Fruit fly (Drosophila melanogaster) whole organism, wandering third instar larva: ENCODE data around the gene RecQ4.

Source experiments
- Abd-B ChIP-seq: fragments of >200 bp; optimal IDR thresholded peaks from 2 replicates; lab custom pipeline; 2017; ENCODE audit warnings: missing biosample characterization, missing genetic modification characterization
- CG32264 ChIP-seq: fragments of 200-800 bp; sonication (Bioruptor generic); optimal IDR thresholded peaks from 2 replicates; lab custom pipeline; 2016; ENCODE audit warnings: missing biosample characterization, missing genetic modification characterization
- CG9705 ChIP-seq: fragments of 200-800 bp; sonication (Bioruptor generic); optimal IDR thresholded peaks from 2 replicates; lab custom pipeline; 2018; ENCODE audit warnings: missing biosample characterization, mild to moderate bottlenecking, missing genetic modification characterization
- CrebA ChIP-seq: fragments of 200-800 bp; sonication (Bioruptor generic); optimal IDR thresholded peaks from 2 replicates; lab custom pipeline; 2016; ENCODE audit warnings: missing biosample characterization, mild to moderate bottlenecking, missing genetic modification characterization, borderline replicate concordance
- Dfd ChIP-seq: fragments of >200 bp; optimal IDR thresholded peaks from 2 replicates; lab custom pipeline; 2017; ENCODE audit warnings: missing biosample characterization, missing genetic modification characterization
- Dif ChIP-seq: fragments of 200-275, 200-300 bp; sonication (Bioruptor generic); optimal IDR thresholded peaks from 2 replicates; lab custom pipeline; 2018; ENCODE audit warnings: missing biosample characterization, missing genetic modification characterization; ENCODE audit not compliant: partially characterized antibody
- GATAd ChIP-seq: sonication (Bioruptor generic); optimal IDR thresholded peaks from 2 replicates; lab custom pipeline; 2016; ENCODE audit warnings: missing biosample characterization, missing genetic modification characterization
- HLH106 ChIP-seq: fragments of 200-800 bp; optimal IDR thresholded peaks from 3 replicates; lab custom pipeline; 2019; ENCODE audit warnings: missing biosample characterization, mild to moderate bottlenecking, missing genetic modification characterization, moderate library complexity
- Hnf4 ChIP-seq: fragments of 200-800 bp; sonication (Bioruptor generic); optimal IDR thresholded peaks from 2 replicates; lab custom pipeline; 2016; ENCODE audit warnings: missing biosample characterization, mild to moderate bottlenecking, missing genetic modification characterization
- Hr78 ChIP-seq: fragments of >200 bp; optimal IDR thresholded peaks from 2 replicates; lab custom pipeline; 2017; ENCODE audit warnings: missing biosample characterization, missing genetic modification characterization
- Hr83 ChIP-seq: fragments of 200-300 bp; sonication (Bioruptor generic); optimal IDR thresholded peaks from 2 replicates; lab custom pipeline; 2016; ENCODE audit warnings: missing biosample characterization, mild to moderate bottlenecking, missing genetic modification characterization, moderate library complexity; ENCODE audit not compliant: poor library complexity, severe bottlenecking
- Jra ChIP-seq: sonication (Bioruptor generic); optimal IDR thresholded peaks from 2 replicates; lab custom pipeline; 2016; ENCODE audit warnings: missing biosample characterization, missing genetic modification characterization
- Mio ChIP-seq: sonication (Bioruptor generic); optimal IDR thresholded peaks from 2 replicates; lab custom pipeline; 2016; ENCODE audit warnings: missing biosample characterization, missing genetic modification characterization
- Myc ChIP-seq: fragments of >200 bp; optimal IDR thresholded peaks from 2 replicates; lab custom pipeline; 2017
- N ChIP-seq: fragments of >200 bp; optimal IDR thresholded peaks from 2 replicates; lab custom pipeline; 2018; ENCODE audit warnings: missing biosample characterization, missing external identifiers, missing genetic modification characterization
- OdsH ChIP-seq: fragments of 200-800 bp; sonication (Bioruptor generic); optimal IDR thresholded peaks from 2 replicates; lab custom pipeline; 2016; ENCODE audit warnings: missing biosample characterization, mild to moderate bottlenecking, missing genetic modification characterization
- Rel ChIP-seq, 2 experiments: fragments of 200-800 bp; sonication (Bioruptor generic) in 1 of 2; optimal IDR thresholded peaks; 2 replicates in 1 of 2; 3 replicates in 1 of 2; lab custom pipeline; 2016 to 2019; ENCODE audit warnings: mild to moderate bottlenecking in 2 of 2, missing biosample characterization in 2 of 2, missing genetic modification characterization in 2 of 2, moderate library complexity in 1 of 2
- Sp1 ChIP-seq: fragments of 200-800 bp; sonication (Bioruptor generic); optimal IDR thresholded peaks from 3 replicates; lab custom pipeline; 2019; ENCODE audit warnings: missing biosample characterization, mild to moderate bottlenecking, missing genetic modification characterization, moderate library complexity
- Vsx2 ChIP-seq: fragments of 200-300, 225-300 bp; sonication (Bioruptor generic); optimal IDR thresholded peaks from 2 replicates; lab custom pipeline; 2018; ENCODE audit warnings: missing biosample characterization, missing genetic modification characterization; ENCODE audit not compliant: partially characterized antibody
- br ChIP-seq: fragments of 200-800 bp; sonication (Bioruptor generic); optimal IDR thresholded peaks from 2 replicates; lab custom pipeline; 2016; ENCODE audit warnings: missing biosample characterization, missing genetic modification characterization
- brk ChIP-seq: fragments of 200-800 bp; sonication (Bioruptor generic); optimal IDR thresholded peaks from 2 replicates; lab custom pipeline; 2016; ENCODE audit warnings: missing biosample characterization, mild to moderate bottlenecking, missing genetic modification characterization
- dl ChIP-seq, 2 experiments: fragments of 175-275, 200-275 bp in 1 of 2; fragments of 200-275 bp in 1 of 2; sonication (Bioruptor generic); optimal IDR thresholded peaks; lab custom pipeline; 2018; ENCODE audit warnings: mild to moderate bottlenecking in 2 of 2, missing biosample characterization in 2 of 2, missing genetic modification characterization in 2 of 2, moderate library complexity in 2 of 2; ENCODE audit not compliant: partially characterized antibody in 2 of 2, insufficient read depth in 1 of 2
- dmrt93B ChIP-seq: fragments of 200-800 bp; sonication (Bioruptor generic); optimal IDR thresholded peaks from 2 replicates; lab custom pipeline; 2018; ENCODE audit warnings: missing biosample characterization, mild to moderate bottlenecking, missing genetic modification characterization
- dsf ChIP-seq: sonication (Bioruptor generic); optimal IDR thresholded peaks from 2 replicates; lab custom pipeline; 2016; ENCODE audit warnings: missing biosample characterization, missing genetic modification characterization, borderline replicate concordance
- ey ChIP-seq: fragments of 200-800 bp; sonication (Bioruptor generic); optimal IDR thresholded peaks from 2 replicates; lab custom pipeline; 2016; ENCODE audit warnings: missing biosample characterization, missing genetic modification characterization
- foxo ChIP-seq, 2 experiments: fragments of 200-800 bp; sonication (Bioruptor generic); optimal IDR thresholded peaks; 2 replicates in 1 of 2; 3 replicates in 1 of 2; lab custom pipeline; 2016 to 2017; ENCODE audit warnings: missing biosample characterization in 2 of 2, missing genetic modification characterization in 2 of 2
- fru ChIP-seq: fragments of 200-800 bp; sonication (Bioruptor generic); optimal IDR thresholded peaks from 3 replicates; lab custom pipeline; 2016; ENCODE audit warnings: missing biosample characterization, mild to moderate bottlenecking, missing genetic modification characterization
- h ChIP-seq: fragments of 200-800 bp; sonication (Bioruptor generic); optimal IDR thresholded peaks from 3 replicates; lab custom pipeline; 2016; ENCODE audit warnings: missing biosample characterization, mild to moderate bottlenecking, missing genetic modification characterization
- jim ChIP-seq: fragments of 175-275, 200-325 bp; sonication (Bioruptor generic); optimal IDR thresholded peaks from 2 replicates; lab custom pipeline; 2016; ENCODE audit warnings: missing biosample characterization, mild to moderate bottlenecking, missing genetic modification characterization
- lola ChIP-seq: fragments of >200 bp; optimal IDR thresholded peaks from 2 replicates; lab custom pipeline; 2017; ENCODE audit warnings: missing biosample characterization, missing genetic modification characterization
- pan ChIP-seq: fragments of >200 bp; optimal IDR thresholded peaks from 2 replicates; lab custom pipeline; 2017
- psq ChIP-seq: fragments of 200-800 bp; sonication (Bioruptor generic); optimal IDR thresholded peaks from 3 replicates; lab custom pipeline; 2017; ENCODE audit warnings: missing biosample characterization, mild to moderate bottlenecking, missing genetic modification characterization, moderate library complexity
- rgr ChIP-seq: fragments of 200-800 bp; sonication (Bioruptor generic); optimal IDR thresholded peaks from 3 replicates; lab custom pipeline; 2016; ENCODE audit warnings: missing biosample characterization, mild to moderate bottlenecking, missing genetic modification characterization
- sage ChIP-seq: fragments of 200-800 bp; sonication (Bioruptor generic); optimal IDR thresholded peaks from 2 replicates; lab custom pipeline; 2016; ENCODE audit warnings: missing biosample characterization, mild to moderate bottlenecking, missing genetic modification characterization
- sv ChIP-seq: fragments of 200-800 bp; sonication (Bioruptor generic); optimal IDR thresholded peaks from 3 replicates; lab custom pipeline; 2016; ENCODE audit warnings: missing biosample characterization, missing genetic modification characterization
- tai ChIP-seq: sonication (Bioruptor generic); optimal IDR thresholded peaks from 2 replicates; lab custom pipeline; 2016; ENCODE audit warnings: missing biosample characterization, missing genetic modification characterization
- usp ChIP-seq: fragments of >200 bp; optimal IDR thresholded peaks from 2 replicates; lab custom pipeline; 2017; ENCODE audit warnings: missing biosample characterization, missing genetic modification characterization
- woc ChIP-seq: sonication (Bioruptor generic); optimal IDR thresholded peaks from 2 replicates; lab custom pipeline; 2016; ENCODE audit warnings: missing biosample characterization, mild to moderate bottlenecking, missing genetic modification characterization

The RecQ4 gene

dm6 chr3L:8151727-8152199, 24.0 kb downstream of the RecQ4 start, which contains the start of gene CG13676:
CG13676 (minus strand) TSS chr3L:8151813.
- TF ChIP-seq Dif (GFP tag; lab: Kevin White, UChicago) = peak; percentile 44
- TF ChIP-seq Sp1 (GFP tag; lab: Kevin White, UChicago) = peak; percentile 6
- peak; percentile 67 for TF ChIP-seq Vsx2 (GFP tag; lab: Kevin White, UChicago)
- TF ChIP-seq foxo (GFP tag; optimal IDR thresholded peaks at IDR 0.05; lab: Kevin White, UChicago) = no peak
- TF ChIP-seq dl (GFP tag; optimal IDR thresholded peaks at IDR 0.05; lab: Kevin White, UChicago; ENCODE audit: insufficient read depth in 1 of 2, partially characterized antibody in 2 of 2) = peak; percentile 79 to 83
- TF ChIP-seq Myc (lab: Kevin White, UChicago) = no peak
- TF ChIP-seq Jra (GFP tag; lab: Kevin White, UChicago) = no peak
- TF ChIP-seq Rel (GFP tag; optimal IDR thresholded peaks at IDR 0.05; lab: Kevin White, UChicago) = peak; percentile 76
- no peak for TF ChIP-seq Rel (tag; optimal IDR thresholded peaks at IDR 0.05; lab: Kevin White, UChicago)
- peak; percentile 20 for TF ChIP-seq CrebA (GFP tag; lab: Kevin White, UChicago)
- TF ChIP-seq pan (lab: Kevin White, UChicago) = no peak

- TF ChIP-seq dmrt93B = no peak
- TF ChIP-seq Dfd (GFP tag; lab: Kevin White, UChicago) = no peak
- no peak for TF ChIP-seq dl (GFP tag; optimal IDR thresholded peaks at IDR 0.05; lab: Kevin White, UChicago; ENCODE audit: insufficient read depth in 1 of 2, partially characterized antibody in 2 of 2)
- TF ChIP-seq HLH106 = peak; percentile 23
Observed at dm6 chr3L:8150812-8151211, 25.0 kb downstream of the RecQ4 start.

- TF ChIP-seq h (no peak), sv (no peak), dl (GFP tag; optimal IDR thresholded peaks at IDR 0.05; lab: Kevin White, UChicago; ENCODE audit: insufficient read depth in 1 of 2, partially characterized antibody in 2 of 2) (no peak), Hr83 (GFP tag; lab: Kevin White, UChicago) (no peak), Vsx2 (GFP tag; lab: Kevin White, UChicago) (no peak), Hr78 (GFP tag; lab: Kevin White, UChicago) (no peak), Jra (GFP tag; lab: Kevin White, UChicago) (no peak)
Observed at dm6 chr3L:8150284-8150683, 25.5 kb downstream of the RecQ4 start.

- TF ChIP-seq fru (no peak), usp (no peak), Hr83 (GFP tag; lab: Kevin White, UChicago) (no peak), ey (GFP tag; lab: Kevin White, UChicago) (peak; percentile 77), Hr78 (GFP tag; lab: Kevin White, UChicago) (no peak), rgr (GFP tag; lab: Kevin White, UChicago) (peak; percentile 84), HLH106 (peak; percentile 84), Sp1 (GFP tag; lab: Kevin White, UChicago) (peak; percentile 76), Jra (GFP tag; lab: Kevin White, UChicago) (no peak), Rel (GFP tag; optimal IDR thresholded peaks at IDR 0.05; lab: Kevin White, UChicago) (no peak), Rel (tag; optimal IDR thresholded peaks at IDR 0.05; lab: Kevin White, UChicago) (no peak), psq (GFP tag; lab: Kevin White, UChicago) (peak; percentile 76), br (GFP tag; lab: Kevin White, UChicago) (peak; percentile 82), foxo (GFP tag; optimal IDR thresholded peaks at IDR 0.05; lab: Kevin White, UChicago) (peak; percentile 17 to 89), CG32264 (GFP tag; lab: Kevin White, UChicago) (peak; percentile 74), CrebA (GFP tag; lab: Kevin White, UChicago) (no peak), GATAd (GFP tag; lab: Kevin White, UChicago) (no peak), Myc (lab: Kevin White, UChicago) (peak; percentile 39), Dif (GFP tag; lab: Kevin White, UChicago) (no peak), Vsx2 (GFP tag; lab: Kevin White, UChicago) (no peak), Dfd (GFP tag; lab: Kevin White, UChicago) (no peak), dmrt93B (no peak), dl (GFP tag; optimal IDR thresholded peaks at IDR 0.05; lab: Kevin White, UChicago; ENCODE audit: insufficient read depth in 1 of 2, partially characterized antibody in 2 of 2) (no peak), Abd-B (GFP tag; lab: Kevin White, UChicago) (no peak), pan (lab: Kevin White, UChicago) (no peak), N (GFP tag; lab: Kevin White, UChicago) (no peak), woc (GFP tag; lab: Kevin White, UChicago) (no peak), h (peak; percentile 87), jim (GFP tag; lab: Kevin White, UChicago) (no peak), Hnf4 (GFP tag; lab: Kevin White, UChicago) (no peak), Mio (GFP tag; lab: Kevin White, UChicago) (no peak), sage (no peak), OdsH (GFP tag; lab: Kevin White, UChicago) (peak; percentile 72), tai (no peak), sv (peak; percentile 89), brk (no peak), CG9705 (GFP tag; lab: Kevin White, UChicago) (peak; percentile 76), lola (GFP tag; lab: Kevin White, UChicago) (no peak), dsf (GFP tag; lab: Kevin White, UChicago) (peak; percentile 68)
Observed at dm6 chr3L:8137448-8137906, 38.3 kb downstream of the RecQ4 start, which contains the start of the genes Setx and mus301. Setx (minus strand) TSS chr3L:8137498. mus301 (plus strand) TSS chr3L:8137808.
